Worm (Caenorhabditis elegans) whole organism, early embryonic: ENCODE measurements around the gene C18E9.5.

Experiments
- ama-1 ChIP-seq: fragments of 150-350 bp; optimal IDR thresholded peaks from 2 replicates; lab custom pipeline; 2014
- hmbx-1 ChIP-seq: sonication (generic microtip); optimal IDR thresholded peaks from 2 replicates; lab custom pipeline; 2016; ENCODE audit warnings: mild to moderate bottlenecking, missing genetic modification characterization, missing compliant biosample characterization
- sea-1 ChIP-seq: fragments of 200-800 bp; sonication (Bioruptor generic); conservative IDR thresholded peaks from 2 replicates; pipeline ENCODE4 v1.3.6; 2022; ENCODE audit warnings: missing genetic modification characterization, missing compliant biosample characterization
- tbx-11 ChIP-seq: fragments of 200-800 bp; sonication (Bioruptor generic); IDR thresholded peaks from 2 replicates; pipeline ENCODE4 v1.3.6; 2022; ENCODE audit warnings: missing genetic modification characterization, missing compliant biosample characterization
- tbx-37 ChIP-seq: fragments of 200-800 bp; sonication (Bioruptor generic); conservative IDR thresholded peaks from 2 replicates; pipeline ENCODE4 v1.3.6; 2022; ENCODE audit warnings: missing genetic modification reagents, missing genetic modification characterization, missing compliant biosample characterization

DNA sequence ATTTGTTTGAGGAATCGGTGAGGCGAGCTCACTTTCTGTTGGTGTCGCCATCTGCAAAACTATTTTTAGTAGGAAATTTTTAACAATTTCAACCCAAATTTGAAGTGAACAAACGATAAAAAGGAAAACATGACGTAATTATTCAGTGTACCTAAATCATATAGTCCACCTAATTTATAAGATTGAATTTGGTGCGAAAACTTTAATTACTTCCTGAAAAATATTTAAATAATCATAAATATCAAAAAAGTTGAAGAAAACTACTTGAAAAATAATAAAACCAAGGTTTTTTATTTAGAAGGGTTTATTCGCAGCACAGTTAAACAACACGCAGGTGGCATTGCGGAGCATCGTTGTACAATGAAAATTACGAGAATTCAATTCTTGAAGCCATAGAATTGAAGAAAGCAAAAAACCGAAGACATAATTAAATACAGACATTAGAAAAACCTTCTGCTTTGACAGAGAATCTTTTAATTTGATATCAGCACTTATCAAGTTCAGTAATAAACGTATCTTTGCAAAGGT, 3.8 kb downstream of the C18E9.5 start, which contains the start of gene tomm-40:
- TF ChIP-seq tbx-37 (no peak), hmbx-1 (tag; lab: Kevin White, UChicago) (no peak), ama-1 (no peak), tbx-11 (GFP tag; lab: Robert Waterston, UW) (no peak), sea-1 (GFP tag; lab: Robert Waterston, UW) (no peak)
